Fruit fly (Drosophila melanogaster) S2 (cell line): ENCODE measurements around the gene CG43131.

ENCODE experiments used
- CG8478 ChIP-seq: fragments of >200 bp; optimal IDR thresholded peaks from 2 replicates; lab custom pipeline; 2018
- CTCF ChIP-seq, 2 experiments: fragments of >200 bp; optimal IDR thresholded peaks; 2 replicates each; lab custom pipeline; 2018

DNA sequence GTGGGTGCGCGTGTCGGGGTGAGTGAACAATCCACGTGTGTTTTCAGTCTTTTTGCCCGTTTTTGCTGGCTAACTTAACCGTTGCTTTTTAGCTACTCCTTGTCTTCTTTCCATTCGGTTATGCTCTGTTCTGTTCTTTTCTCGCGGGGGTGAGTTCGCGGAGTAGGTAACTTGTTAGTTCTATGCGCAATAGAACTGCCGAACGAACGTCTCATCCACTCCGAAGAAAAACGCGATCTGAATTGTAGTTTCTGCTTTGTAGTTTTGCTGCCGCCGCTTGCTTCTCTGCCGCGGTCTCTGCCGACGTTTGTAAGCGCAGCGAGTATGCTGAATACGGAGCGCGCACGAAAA, 22.5 kb downstream of the CG43131 start:
- TF ChIP-seq CG8478 (lab: Kevin White, UChicago) (no peak), CTCF (optimal IDR thresholded peaks at IDR 0.05; lab: Kevin White, UChicago) (no peak)
